Worm (Caenorhabditis elegans) whole organism, mixed stage, embryonic: ENCODE data around the gene F45D11.11.
A peak's percentile ranks its signal among the peaks of the same experiment; 100 is the strongest.
"Not testable (repeated sequence)": the region's sequence is repeated elsewhere in the genome, so short reads cannot be mapped to it uniquely, and the experiment has no call there.

Source experiments
- M03D4.4 ChIP-seq: sonication (generic microtip); optimal IDR thresholded peaks from 2 replicates; lab custom pipeline; 2017; ENCODE audit warnings: mild to moderate bottlenecking, missing genetic modification characterization, missing compliant biosample characterization
- bed-3 ChIP-seq: fragments of 200-800 bp; sonication (Bioruptor generic); optimal IDR thresholded peaks from 3 replicates; lab custom pipeline; 2018; ENCODE audit warnings: mild to moderate bottlenecking, missing genetic modification characterization, moderate library complexity, missing compliant biosample characterization
- ceh-39 ChIP-seq: fragments of 150-350 bp; optimal IDR thresholded peaks from 2 replicates; lab custom pipeline; 2014; ENCODE audit warnings: missing biosample characterization, missing genetic modification characterization
- ceh-43 ChIP-seq: fragments of 200-800 bp; sonication (Bioruptor generic); optimal IDR thresholded peaks from 2 replicates; lab custom pipeline; 2018; ENCODE audit warnings: mild to moderate bottlenecking, missing genetic modification characterization, moderate library complexity, missing compliant biosample characterization
- ces-1 ChIP-seq: fragments of 150-350 bp; optimal IDR thresholded peaks from 2 replicates; lab custom pipeline; 2014; ENCODE audit warnings: missing biosample characterization, missing genetic modification reagents, missing genetic modification characterization
- cnd-1 ChIP-seq: fragments of 200-800 bp; sonication (Bioruptor generic); optimal IDR thresholded peaks from 2 replicates; lab custom pipeline; 2018; ENCODE audit warnings: mild to moderate bottlenecking, missing genetic modification characterization, missing compliant biosample characterization
- drap-1 ChIP-seq: fragments of 200-800 bp; sonication (Bioruptor generic); optimal IDR thresholded peaks from 3 replicates; lab custom pipeline; 2018; ENCODE audit warnings: mild to moderate bottlenecking, missing genetic modification characterization, missing compliant biosample characterization
- elt-3 ChIP-seq: fragments of 150-350 bp; optimal IDR thresholded peaks from 2 replicates; lab custom pipeline; 2014; ENCODE audit warnings: missing biosample characterization, missing genetic modification characterization
- flh-1 ChIP-seq: fragments of 200-800 bp; sonication (Bioruptor generic); optimal IDR thresholded peaks from 2 replicates; lab custom pipeline; 2018; ENCODE audit warnings: mild to moderate bottlenecking, missing genetic modification characterization, moderate library complexity, missing compliant biosample characterization
- ham-2 ChIP-seq: fragments of 200-800 bp; sonication (Bioruptor generic); optimal IDR thresholded peaks from 2 replicates; lab custom pipeline; 2018; ENCODE audit warnings: mild to moderate bottlenecking, missing genetic modification characterization, missing compliant biosample characterization
- hlh-1 ChIP-seq: fragments of 150-350 bp; optimal IDR thresholded peaks from 2 replicates; lab custom pipeline; 2014; ENCODE audit warnings: missing biosample characterization, missing genetic modification reagents, missing genetic modification characterization
- lin-32 ChIP-seq: fragments of 200-800 bp; sonication (Bioruptor generic); optimal IDR thresholded peaks from 2 replicates; lab custom pipeline; 2018; ENCODE audit warnings: mild to moderate bottlenecking, missing genetic modification characterization, missing compliant biosample characterization
- lsy-2 ChIP-seq: fragments of 150-350 bp; optimal IDR thresholded peaks from 2 replicates; lab custom pipeline; 2014; ENCODE audit warnings: missing biosample characterization, missing genetic modification characterization
- mab-5 ChIP-seq: fragments of 150-350 bp; optimal IDR thresholded peaks from 2 replicates; lab custom pipeline; 2014; ENCODE audit warnings: missing biosample characterization, missing genetic modification characterization
- mep-1 ChIP-seq: fragments of 150-350 bp; optimal IDR thresholded peaks from 2 replicates; lab custom pipeline; 2017; ENCODE audit warnings: missing biosample characterization, missing genetic modification reagents, missing genetic modification characterization, inconsistent platforms
- mls-2 ChIP-seq: sonication (generic microtip); optimal IDR thresholded peaks from 2 replicates; lab custom pipeline; 2016; ENCODE audit warnings: mild to moderate bottlenecking, missing genetic modification characterization, moderate library complexity, missing compliant biosample characterization
- nhr-2 ChIP-seq: fragments of 150-350 bp; optimal IDR thresholded peaks from 2 replicates; lab custom pipeline; 2014; ENCODE audit warnings: missing biosample characterization, missing genetic modification characterization
- nhr-28 ChIP-seq: fragments of 150-350 bp; optimal IDR thresholded peaks from 2 replicates; lab custom pipeline; 2014; ENCODE audit warnings: missing biosample characterization, missing genetic modification characterization
- nhr-76 ChIP-seq: sonication (generic microtip); optimal IDR thresholded peaks from 2 replicates; lab custom pipeline; 2017; ENCODE audit warnings: missing biosample characterization, missing genetic modification characterization
- snpc-4 ChIP-seq: fragments of 150-350 bp; optimal IDR thresholded peaks from 2 replicates; lab custom pipeline; 2014; ENCODE audit warnings: missing biosample characterization, missing genetic modification characterization
- sptf-1 ChIP-seq: sonication (generic microtip); optimal IDR thresholded peaks from 2 replicates; lab custom pipeline; 2017; ENCODE audit warnings: mild to moderate bottlenecking, missing genetic modification characterization, moderate library complexity, missing compliant biosample characterization
- tbx-8 ChIP-seq: fragments of 200-800 bp; sonication (Bioruptor generic); optimal IDR thresholded peaks from 2 replicates; lab custom pipeline; 2018; ENCODE audit warnings: mild to moderate bottlenecking, missing genetic modification characterization, moderate library complexity, missing compliant biosample characterization
- unc-120 ChIP-seq: sonication (generic microtip); optimal IDR thresholded peaks from 2 replicates; lab custom pipeline; 2017; ENCODE audit warnings: missing genetic modification characterization, missing compliant biosample characterization; ENCODE audit not compliant: poor library complexity, severe bottlenecking
- unc-62 ChIP-seq: fragments of 150-350 bp; optimal IDR thresholded peaks from 2 replicates; lab custom pipeline; 2014; ENCODE audit warnings: missing biosample characterization, missing genetic modification reagents, missing genetic modification characterization
- zip-8 ChIP-seq: fragments of 150-350 bp; optimal IDR thresholded peaks from 2 replicates; lab custom pipeline; 2014; ENCODE audit warnings: missing biosample characterization, missing genetic modification characterization
- ztf-11 ChIP-seq: fragments of 150-350 bp; optimal IDR thresholded peaks from 2 replicates; lab custom pipeline; 2014; ENCODE audit warnings: missing biosample characterization, missing genetic modification characterization

Gene F45D11.11

ce11 chrII:1024684-1025083, 28.7 kb upstream of the F45D11.11 start, which contains the start of gene btb-11:
TSS of gene btb-11 (minus strand) at chrII:1024784.
- not testable (repeated sequence) for TF ChIP-seq ceh-43, ham-2, lin-32

DNA sequence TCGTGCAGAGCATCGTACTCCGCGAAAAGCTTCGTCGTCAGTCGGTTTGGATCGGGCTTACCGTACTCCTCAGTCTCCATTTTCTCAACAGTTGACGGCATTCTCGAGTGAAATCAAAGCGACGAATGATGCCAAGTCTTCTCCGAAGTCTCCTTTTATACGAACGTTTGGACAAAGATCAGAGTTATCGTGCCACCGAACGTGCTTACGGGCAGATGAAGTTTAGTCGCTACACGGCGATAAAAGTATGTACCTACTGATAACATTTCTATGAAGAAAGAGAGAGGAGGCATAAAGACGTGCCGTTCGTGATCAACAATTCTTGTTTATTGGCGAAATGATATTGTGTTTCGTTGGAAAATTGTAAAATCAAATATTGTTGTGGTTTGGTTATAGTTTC, 10.4 kb upstream of the F45D11.11 start, which contains the start of gene F45D11.14:
Gene F45D11.14, minus strand, starts transcription at position 101 of the 400 bp plus-strand sequence.
- TF ChIP-seq sptf-1 (tag; lab: Kevin White, UChicago); mls-2 (tag; lab: Kevin White, UChicago); unc-120: not testable (repeated sequence)
- TF ChIP-seq, all 35 proteins: peak for 0; not testable (repeated sequence) for 35

ce11 chrII:1001351-1001750, 5.3 kb upstream of the F45D11.11 start, which contains the start of the genes fbxb-30 and F45D11.5:
TSS of gene fbxb-30 (minus strand) at chrII:1001451.
TSS of gene F45D11.5 (plus strand) at chrII:1001702.
- TF ChIP-seq M03D4.4 (tag; lab: Kevin White, UChicago) = no peak
- TF ChIP-seq snpc-4 (tag; lab: Kevin White, UChicago) = no peak
- no peak for TF ChIP-seq mab-5 (tag; lab: Kevin White, UChicago)
- no peak for TF ChIP-seq nhr-28 (tag; lab: Kevin White, UChicago)
- no peak for TF ChIP-seq mls-2 (tag; lab: Kevin White, UChicago)
- TF ChIP-seq tbx-8 (GFP tag; lab: Kevin White, UChicago) = no peak
- no peak for TF ChIP-seq ceh-43
- TF ChIP-seq flh-1 = no peak
- no peak for TF ChIP-seq ceh-39 (tag; lab: Kevin White, UChicago)
- TF ChIP-seq ham-2 = no peak
- TF ChIP-seq unc-62 (GFP tag; lab: Kevin White, UChicago) = no peak
- no peak for TF ChIP-seq mep-1
- no peak for TF ChIP-seq ztf-11

- no peak for TF ChIP-seq drap-1
- TF ChIP-seq nhr-76 (tag; lab: Kevin White, UChicago) = no peak
- TF ChIP-seq snpc-4 (tag; lab: Kevin White, UChicago) = no peak
- TF ChIP-seq nhr-2 (tag; lab: Kevin White, UChicago) = no peak
- no peak for TF ChIP-seq mls-2 (tag; lab: Kevin White, UChicago)
- TF ChIP-seq bed-3 (GFP tag; lab: Kevin White, UChicago) = no peak
Observed at ce11 chrII:999493-999892, 3.5 kb upstream of the F45D11.11 start, which contains the start of gene fbxb-29. TSS of gene fbxb-29 (minus strand) at chrII:999593.

DNA sequence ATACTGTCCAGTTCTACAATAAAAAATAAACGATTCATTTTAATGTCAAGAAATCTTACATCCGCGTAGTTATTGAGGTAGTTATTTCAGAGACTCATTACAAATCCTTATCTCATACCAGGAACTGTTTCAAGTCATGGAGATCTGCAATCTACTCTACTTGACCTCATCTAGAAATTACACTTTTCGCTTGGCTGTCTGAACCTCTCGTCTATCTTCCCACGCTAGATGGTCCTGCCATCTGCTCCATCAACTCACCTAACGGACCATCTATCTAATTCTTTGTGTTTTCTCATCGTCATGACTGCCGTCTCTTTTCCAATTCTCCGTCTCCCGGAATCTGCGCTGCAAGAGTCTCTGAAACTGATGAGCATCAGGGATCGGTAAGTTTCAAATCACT, 1.8 kb downstream of the F45D11.11 start, which contains the start of gene F45D11.7:
Gene F45D11.7, plus strand, starts transcription at position 301 of the 400 bp plus-strand sequence.
- TF ChIP-seq lin-32, drap-1, flh-1: not testable (repeated sequence)

ce11 chrII:991300-991699, 4.7 kb downstream of the F45D11.11 start, which contains the start of gene fbxc-42:
TSS of gene fbxc-42 (plus strand) at chrII:991600.
- no peak for TF ChIP-seq mep-1
- no peak for TF ChIP-seq cnd-1 (tag; lab: Kevin White, UChicago)
- TF ChIP-seq lin-32 = no peak
- no peak for TF ChIP-seq lsy-2 (tag; lab: Kevin White, UChicago)
- TF ChIP-seq, all 35 proteins: peak for 0

ce11 chrII:988437-988836, 7.6 kb downstream of the F45D11.11 start, which contains the start of gene fbxc-39:
TSS of gene fbxc-39 (plus strand) at chrII:988737.
- TF ChIP-seq hlh-1 (tag; lab: Kevin White, UChicago) (peak; percentile 22), elt-3 (no peak)

DNA sequence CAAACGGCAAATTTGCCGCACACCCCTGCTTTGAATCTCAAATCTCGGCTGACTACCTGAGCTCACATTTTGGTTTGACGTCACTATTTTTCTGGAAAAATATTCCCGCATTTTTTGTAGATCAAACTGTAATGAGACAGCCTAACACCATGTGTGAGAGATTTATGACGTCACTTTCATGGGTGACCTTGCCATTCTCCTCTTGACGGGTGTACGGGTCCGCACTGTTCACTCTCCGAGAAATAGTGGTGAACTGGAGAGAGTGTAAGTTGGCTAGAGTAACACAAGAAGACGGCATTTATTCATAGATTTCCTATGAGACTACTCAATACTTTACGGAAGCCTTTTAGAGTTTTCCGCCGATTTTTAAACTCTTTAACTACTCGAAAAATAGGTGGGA, 10.3 kb downstream of the F45D11.11 start, which contains the start of gene fbxc-40:
Gene fbxc-40, plus strand, starts transcription at position 301 of the 400 bp plus-strand sequence.
- TF ChIP-seq ces-1 (GFP tag; lab: Kevin White, UChicago); lin-32; zip-8 (tag; lab: Kevin White, UChicago): not testable (repeated sequence)
